Worm (Caenorhabditis elegans) whole organism, L1 larva: ENCODE data around the gene C29E4.10.
"Not testable (repeated sequence)": the region's sequence is repeated elsewhere in the genome, so short reads cannot be mapped to it uniquely, and the experiment has no call there.

Experiments
- aha-1 ChIP-seq: fragments of 150-350 bp; optimal IDR thresholded peaks from 2 replicates; lab custom pipeline; 2014; ENCODE audit warnings: missing biosample characterization, missing genetic modification characterization
- dpl-1 ChIP-seq, 3 experiments: fragments of 150-350 bp in 2 of 3; sonication (generic microtip) in 1 of 3; optimal IDR thresholded peaks; 2 replicates each; lab custom pipeline; 2014 to 2017; ENCODE audit warnings: missing biosample characterization in 3 of 3, missing genetic modification characterization in 3 of 3, missing genetic modification reagents in 3 of 3
- efl-3 ChIP-seq: fragments of 200-800 bp; sonication (Bioruptor generic); optimal IDR thresholded peaks from 2 replicates; lab custom pipeline; 2018; ENCODE audit warnings: mild to moderate bottlenecking, missing genetic modification characterization, missing compliant biosample characterization
- fkh-10 ChIP-seq: sonication (generic microtip); optimal IDR thresholded peaks from 2 replicates; lab custom pipeline; 2017; ENCODE audit warnings: missing biosample characterization, missing genetic modification reagents, missing genetic modification characterization
- lin-14 ChIP-seq: fragments of 200-800 bp; sonication (Bioruptor generic); optimal IDR thresholded peaks from 2 replicates; lab custom pipeline; 2018; ENCODE audit warnings: mild to moderate bottlenecking, missing genetic modification characterization, moderate library complexity, missing compliant biosample characterization
- lin-39 ChIP-seq: fragments of 150-350 bp; optimal IDR thresholded peaks from 2 replicates; lab custom pipeline; 2014; ENCODE audit warnings: missing biosample characterization, missing genetic modification reagents, missing genetic modification characterization
- nhr-76 ChIP-seq: sonication (generic microtip); optimal IDR thresholded peaks from 2 replicates; lab custom pipeline; 2017; ENCODE audit warnings: missing biosample characterization, missing genetic modification characterization
- sox-4 ChIP-seq: sonication (generic microtip); optimal IDR thresholded peaks from 2 replicates; lab custom pipeline; 2016; ENCODE audit warnings: missing genetic modification characterization, missing compliant biosample characterization
- unc-62 ChIP-seq: fragments of 150-350 bp; optimal IDR thresholded peaks from 2 replicates; lab custom pipeline; 2014; ENCODE audit warnings: missing biosample characterization, missing genetic modification reagents, missing genetic modification characterization

ce11 chrIII:7962641-7963040, 25.0 kb downstream of the C29E4.10 start, which contains the start of gene F54H12.4:
- TF ChIP-seq dpl-1 (GFP tag; optimal IDR thresholded peaks at IDR 0.05; lab: Kevin White, UChicago); fkh-10 (GFP tag; lab: Kevin White, UChicago); sox-4 (tag; lab: Kevin White, UChicago); nhr-76 (tag; lab: Kevin White, UChicago); unc-62; efl-3; lin-14 (GFP tag; lab: Kevin White, UChicago); aha-1 (tag; lab: Kevin White, UChicago); lin-39: not testable (repeated sequence)
